Worm (Caenorhabditis elegans): ENCODE measurements around the gene ZK512.11.

DNA sequence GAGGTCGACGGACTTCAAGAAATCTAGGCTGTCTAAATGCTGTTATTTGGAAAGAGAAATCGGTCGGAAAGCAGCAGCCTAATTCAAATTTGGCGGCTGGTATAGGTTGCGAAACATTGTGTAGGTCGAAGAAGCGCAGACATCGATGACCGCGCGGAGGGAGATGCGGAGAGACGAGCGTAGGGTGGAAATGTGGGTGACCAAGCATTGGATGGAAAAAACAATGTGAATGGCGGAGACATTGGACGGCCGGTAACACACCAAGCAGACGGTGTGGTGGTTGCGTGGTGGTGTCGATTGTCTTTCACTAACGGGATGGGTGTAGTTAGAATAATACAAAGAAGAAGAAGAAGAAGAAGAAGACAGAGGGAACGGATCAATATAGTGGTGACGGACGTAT is 31.5 kb upstream of the ZK512.11 start:
- TF ChIP-seq hmbx-1 (tag; optimal IDR thresholded peaks at IDR 0.05) (no peak), ama-1 (optimal IDR thresholded peaks at IDR 0.05) (no peak), F13C5.2 (tag; optimal IDR thresholded peaks at IDR 0.05) (peak; percentile 67), ceh-36 (tag; optimal IDR thresholded peaks at IDR 0.05) (no peak), ceh-13 (GFP tag; optimal IDR thresholded peaks at IDR 0.05) (no peak), tbx-11 (GFP tag; IDR thresholded peaks at IDR 0.05) (no peak), sea-1 (GFP tag; conservative IDR thresholded peaks at IDR 0.05) (no peak), B0310.2 (tag; optimal IDR thresholded peaks at IDR 0.05) (no peak), scrt-1 (GFP tag; IDR thresholded peaks at IDR 0.05) (no peak), tra-4 (tag; optimal IDR thresholded peaks at IDR 0.05) (no peak), hnd-1 (tag; optimal IDR thresholded peaks at IDR 0.05) (no peak), ets-7 (tag; optimal IDR thresholded peaks at IDR 0.05) (no peak), hmg-4 (GFP tag; optimal IDR thresholded peaks at IDR 0.05) (peak; percentile 80)

All from whole organism, early embryonic.